Worm (Caenorhabditis elegans) whole organism, young adult: Measurements from ENCODE around the gene T10D4.7.

ENCODE experiments used
- B0336.3 ChIP-seq: fragments of 200-800 bp; sonication (Bioruptor generic); IDR thresholded peaks from 2 replicates; pipeline ENCODE4 v1.3.6; 2022; ENCODE audit warnings: missing genetic modification characterization, missing compliant biosample characterization
- C17E4.6 ChIP-seq: fragments of 200-800 bp; sonication (Bioruptor generic); IDR thresholded peaks from 2 replicates; pipeline ENCODE4 v1.3.6; 2022; ENCODE audit warnings: missing genetic modification reagents, missing genetic modification characterization, missing compliant biosample characterization
- F10E7.11 ChIP-seq: sonication (generic microtip); optimal IDR thresholded peaks from 2 replicates; lab custom pipeline; 2017; ENCODE audit warnings: mild to moderate bottlenecking, missing genetic modification characterization, moderate library complexity, missing compliant biosample characterization
- F33H1.4 ChIP-seq: fragments of 200-800 bp; sonication (Bioruptor generic); IDR thresholded peaks from 2 replicates; pipeline ENCODE4 v1.3.6; 2022; ENCODE audit warnings: missing genetic modification reagents, missing genetic modification characterization, missing compliant biosample characterization
- F39B2.1 ChIP-seq: fragments of 200-800 bp; sonication (Bioruptor generic); IDR thresholded peaks from 2 replicates; pipeline ENCODE4 v1.3.6; 2022; ENCODE audit warnings: missing genetic modification reagents, missing genetic modification characterization, missing compliant biosample characterization
- F52B5.7 ChIP-seq: sonication (generic microtip); optimal IDR thresholded peaks from 2 replicates; lab custom pipeline; 2016; ENCODE audit warnings: mild to moderate bottlenecking, missing genetic modification characterization, missing compliant biosample characterization
- F57C9.4 ChIP-seq: sonication (generic microtip); optimal IDR thresholded peaks from 2 replicates; lab custom pipeline; 2017; ENCODE audit warnings: mild to moderate bottlenecking, missing genetic modification characterization, missing compliant biosample characterization
- K11D2.4 ChIP-seq: fragments of 200-800 bp; sonication (Bioruptor generic); IDR thresholded peaks from 2 replicates; pipeline ENCODE4 v1.3.6; 2022; ENCODE audit warnings: missing genetic modification reagents, missing genetic modification characterization, missing compliant biosample characterization
- T07F8.4 ChIP-seq: sonication (generic microtip); optimal IDR thresholded peaks from 2 replicates; lab custom pipeline; 2016; ENCODE audit warnings: mild to moderate bottlenecking, missing genetic modification characterization, moderate library complexity, missing compliant biosample characterization
- T26A5.8 ChIP-seq: sonication (generic microtip); optimal IDR thresholded peaks from 2 replicates; lab custom pipeline; 2016; ENCODE audit warnings: missing genetic modification characterization, missing compliant biosample characterization
- Y53G8AR.9 ChIP-seq: fragments of 200-800 bp; sonication (Bioruptor generic); conservative IDR thresholded peaks from 2 replicates; pipeline ENCODE4 v1.3.6; 2022; ENCODE audit warnings: missing genetic modification reagents, missing genetic modification characterization, missing compliant biosample characterization
- ZK185.1 ChIP-seq: sonication (generic microtip); optimal IDR thresholded peaks from 2 replicates; lab custom pipeline; 2016; ENCODE audit warnings: mild to moderate bottlenecking, missing genetic modification characterization, missing compliant biosample characterization; ENCODE audit not compliant: poor library complexity, severe bottlenecking
- ama-1 ChIP-seq, 3 experiments: fragments of 150-350 bp in 1 of 3; sonication (generic microtip) in 2 of 3; optimal IDR thresholded peaks; 2 replicates each; lab custom pipeline; 2014 to 2018; ENCODE audit warnings: missing biosample characterization in 2 of 3, missing genetic modification characterization in 2 of 3, missing genetic modification reagents in 2 of 3
- aptf-3 ChIP-seq: fragments of 200-800 bp; sonication (Bioruptor generic); IDR thresholded peaks from 2 replicates; pipeline ENCODE4 v1.3.6; 2022; ENCODE audit warnings: missing genetic modification characterization, missing compliant biosample characterization
- atf-7 ChIP-seq: sonication (generic microtip); optimal IDR thresholded peaks from 2 replicates; lab custom pipeline; 2017; ENCODE audit warnings: mild to moderate bottlenecking, missing genetic modification characterization, missing compliant biosample characterization
- athp-1 ChIP-seq: sonication (generic microtip); optimal IDR thresholded peaks from 2 replicates; lab custom pipeline; 2017; ENCODE audit warnings: mild to moderate bottlenecking, missing genetic modification characterization, missing compliant biosample characterization
- ccch-3 ChIP-seq: fragments of 200-800 bp; sonication (Bioruptor generic); optimal IDR thresholded peaks from 2 replicates; lab custom pipeline; 2018; ENCODE audit warnings: mild to moderate bottlenecking, missing genetic modification characterization, missing compliant biosample characterization
- cebp-1 ChIP-seq, 2 experiments: fragments of 200-800 bp in 1 of 2; sonication (Bioruptor generic) in 1 of 2; sonication (generic microtip) in 1 of 2; IDR thresholded peaks in 1 of 2; optimal IDR thresholded peaks in 1 of 2; 2 replicates each; pipeline versions ENCODE4 v1.3.6 to Lab custom; 2017 to 2022; ENCODE audit warnings: missing compliant biosample characterization in 2 of 2, missing genetic modification characterization in 2 of 2, mild to moderate bottlenecking in 1 of 2, missing genetic modification reagents in 1 of 2, moderate library complexity in 1 of 2
- ceh-100 ChIP-seq: fragments of 200-800 bp; sonication (Bioruptor generic); IDR thresholded peaks from 2 replicates; pipeline ENCODE4 v1.3.6; 2022; ENCODE audit warnings: missing genetic modification reagents, missing genetic modification characterization, missing compliant biosample characterization
- dox-1 ChIP-seq: fragments of 200-800 bp; sonication (Bioruptor generic); IDR thresholded peaks from 2 replicates; pipeline ENCODE4 v1.3.6; 2022; ENCODE audit warnings: missing genetic modification reagents, missing genetic modification characterization, missing compliant biosample characterization
- dpff-1 ChIP-seq: sonication (generic microtip); optimal IDR thresholded peaks from 2 replicates; lab custom pipeline; 2017; ENCODE audit warnings: mild to moderate bottlenecking, missing genetic modification characterization, missing compliant biosample characterization
- efl-1 ChIP-seq: fragments of 150-350 bp; optimal IDR thresholded peaks from 2 replicates; lab custom pipeline; 2014; ENCODE audit warnings: missing biosample characterization, missing genetic modification reagents, missing genetic modification characterization
- egl-18 ChIP-seq: fragments of 200-800 bp; sonication (Bioruptor generic); IDR thresholded peaks from 2 replicates; pipeline ENCODE4 v1.3.6; 2022; ENCODE audit warnings: missing genetic modification reagents, missing genetic modification characterization, missing compliant biosample characterization
- egrh-3 ChIP-seq: fragments of 200-800 bp; sonication (Bioruptor generic); IDR thresholded peaks from 2 replicates; pipeline ENCODE4 v1.3.6; 2022; ENCODE audit warnings: missing genetic modification reagents, missing genetic modification characterization, missing compliant biosample characterization
- ets-4 ChIP-seq: fragments of 200-800 bp; sonication (Bioruptor generic); optimal IDR thresholded peaks from 2 replicates; lab custom pipeline; 2018; ENCODE audit warnings: mild to moderate bottlenecking, missing genetic modification characterization, missing compliant biosample characterization
- him-1 ChIP-seq: sonication (generic microtip); optimal IDR thresholded peaks from 2 replicates; lab custom pipeline; 2016; ENCODE audit warnings: missing genotype, missing genetic modification reagents, missing genetic modification characterization, missing compliant biosample characterization
- lag-1 ChIP-seq: fragments of 200-800 bp; sonication (Bioruptor generic); IDR thresholded peaks from 2 replicates; pipeline ENCODE4 v1.3.6; 2022; ENCODE audit warnings: missing genetic modification reagents, missing genetic modification characterization, missing compliant biosample characterization
- let-526 ChIP-seq: fragments of 200-800 bp; sonication (Bioruptor generic); IDR thresholded peaks from 2 replicates; pipeline ENCODE4 v1.3.6; 2022; ENCODE audit warnings: missing genetic modification reagents, missing genetic modification characterization, missing compliant biosample characterization
- let-607 ChIP-seq, 2 experiments: fragments of 200-800 bp in 1 of 2; sonication (Bioruptor generic) in 1 of 2; sonication (generic microtip) in 1 of 2; optimal IDR thresholded peaks; 2 replicates each; lab custom pipeline; 2016 to 2018; ENCODE audit warnings: mild to moderate bottlenecking in 2 of 2, missing compliant biosample characterization in 2 of 2, missing genetic modification characterization in 2 of 2, moderate library complexity in 2 of 2, missing genotype in 1 of 2
- lin-26 ChIP-seq: fragments of 200-800 bp; sonication (Bioruptor generic); IDR thresholded peaks from 2 replicates; pipeline ENCODE4 v1.3.6; 2022; ENCODE audit warnings: missing genetic modification reagents, missing genetic modification characterization, missing compliant biosample characterization
- lin-35 ChIP-seq, 3 experiments: fragments of 150-350 bp in 2 of 3; sonication (generic microtip) in 1 of 3; optimal IDR thresholded peaks; 2 replicates each; lab custom pipeline; 2014 to 2018; ENCODE audit warnings: missing biosample characterization in 3 of 3, missing genetic modification characterization in 3 of 3, missing genetic modification reagents in 3 of 3
- lir-1 ChIP-seq: fragments of 200-800 bp; sonication (Bioruptor generic); conservative IDR thresholded peaks from 2 replicates; pipeline ENCODE4 v1.3.6; 2022; ENCODE audit warnings: missing genetic modification reagents, missing genetic modification characterization, missing compliant biosample characterization
- madf-3 ChIP-seq: fragments of 200-800 bp; sonication (Bioruptor generic); IDR thresholded peaks from 2 replicates; pipeline ENCODE4 v1.3.6; 2022; ENCODE audit warnings: missing genetic modification reagents, missing genetic modification characterization, missing compliant biosample characterization
- madf-6 ChIP-seq: fragments of 200-800 bp; sonication (Bioruptor generic); IDR thresholded peaks from 2 replicates; pipeline ENCODE4 v1.3.6; 2022; ENCODE audit warnings: missing genetic modification reagents, missing genetic modification characterization, missing compliant biosample characterization
- madf-8 ChIP-seq: fragments of 200-800 bp; sonication (Bioruptor generic); conservative IDR thresholded peaks from 2 replicates; pipeline ENCODE4 v1.3.6; 2022; ENCODE audit warnings: missing genetic modification reagents, missing genetic modification characterization, missing compliant biosample characterization
- nhr-120 ChIP-seq: fragments of 200-800 bp; sonication (Bioruptor generic); IDR thresholded peaks from 2 replicates; pipeline ENCODE4 v1.3.6; 2022; ENCODE audit warnings: missing genetic modification characterization, missing compliant biosample characterization
- rec-8 ChIP-seq, 2 experiments: sonication (generic microtip); optimal IDR thresholded peaks; 2 replicates each; lab custom pipeline; 2016; ENCODE audit warnings: mild to moderate bottlenecking in 2 of 2, missing genetic modification characterization in 2 of 2, missing genetic modification reagents in 2 of 2, missing genotype in 2 of 2, missing biosample characterization in 1 of 2, missing compliant biosample characterization in 1 of 2, moderate library complexity in 1 of 2
- sdz-38 ChIP-seq: sonication (generic microtip); optimal IDR thresholded peaks from 2 replicates; lab custom pipeline; 2016; ENCODE audit warnings: missing genotype, missing genetic modification characterization, missing compliant biosample characterization
- snpc-1.1 ChIP-seq: sonication (generic microtip); optimal IDR thresholded peaks from 2 replicates; lab custom pipeline; 2017; ENCODE audit warnings: missing genetic modification characterization, mild to moderate bottlenecking, missing compliant biosample characterization, antibody characterized with exemption, moderate library complexity, missing genotype, missing genetic modification reagents; ENCODE audit not compliant: insufficient read depth
- snpc-4 ChIP-seq, 5 experiments: fragments of 150-350 bp in 1 of 5; sonication (generic microtip) in 4 of 5; optimal IDR thresholded peaks; 2 replicates each; lab custom pipeline; 2014 to 2018; ENCODE audit warnings: missing genetic modification characterization in 5 of 5, missing biosample characterization in 3 of 5, antibody characterized with exemption in 2 of 5, mild to moderate bottlenecking in 2 of 5, missing compliant biosample characterization in 2 of 5, missing genotype in 2 of 5, moderate library complexity in 2 of 5, missing genetic modification reagents in 1 of 5
- somi-1 ChIP-seq: fragments of 200-800 bp; sonication (Bioruptor generic); optimal IDR thresholded peaks from 2 replicates; lab custom pipeline; 2018; ENCODE audit warnings: mild to moderate bottlenecking, missing genetic modification characterization, missing compliant biosample characterization
- tbp1 ChIP-seq: fragments of 200-800 bp; sonication (Bioruptor generic); optimal IDR thresholded peaks from 2 replicates; lab custom pipeline; 2018; ENCODE audit warnings: mild to moderate bottlenecking, missing genetic modification characterization, missing compliant biosample characterization
- tbx-9 ChIP-seq: sonication (generic microtip); optimal IDR thresholded peaks from 2 replicates; lab custom pipeline; 2016; ENCODE audit warnings: borderline replicate concordance, missing genetic modification characterization, inconsistent platforms, missing compliant biosample characterization
- unc-62 ChIP-seq: fragments of 150-350 bp; optimal IDR thresholded peaks from 2 replicates; lab custom pipeline; 2014; ENCODE audit warnings: missing biosample characterization, missing genetic modification reagents, missing genetic modification characterization
- zim-3 ChIP-seq: sonication (generic microtip); optimal IDR thresholded peaks from 2 replicates; lab custom pipeline; 2017; ENCODE audit warnings: mild to moderate bottlenecking, missing genetic modification characterization, moderate library complexity, missing compliant biosample characterization
- ztf-25 ChIP-seq: fragments of 200-800 bp; sonication (Bioruptor generic); IDR thresholded peaks from 2 replicates; pipeline ENCODE4 v1.3.6; 2022; ENCODE audit warnings: missing genetic modification reagents, missing genetic modification characterization, missing compliant biosample characterization

T10D4.7 gene

ce11 chrII:3076915-3077314 is 40.7 kb upstream of the T10D4.7 start, which contains the start of gene Y25C1A.8 (continued):
- TF ChIP-seq F33H1.4 (peak; percentile 100), ztf-25 (GFP tag; lab: Robert Waterston, UW) (no peak), F39B2.1 (GFP tag; lab: Robert Waterston, UW) (no peak), C17E4.6 (GFP tag; lab: Robert Waterston, UW) (no peak; the same call in 1 of the 2 replicates), atf-7 (tag; lab: Kevin White, UChicago) (peak; percentile 97), ceh-100 (GFP tag; lab: Robert Waterston, UW) (peak; percentile 83), zim-3 (tag; lab: Kevin White, UChicago) (peak; percentile 53), madf-6 (GFP tag; lab: Robert Waterston, UW) (peak; percentile 88), tbx-9 (no peak), ccch-3 (GFP tag; lab: Kevin White, UChicago) (no peak), K11D2.4 (GFP tag; lab: Robert Waterston, UW) (no peak; the same call in 1 of the 2 replicates), cebp-1 (GFP tag; IDR thresholded peaks at IDR 0.05; lab: Robert Waterston, UW) (peak; percentile 86), cebp-1 (tag; optimal IDR thresholded peaks at IDR 0.05; lab: Kevin White, UChicago) (peak; percentile 95), aptf-3 (GFP tag; lab: Robert Waterston, UW) (no peak), madf-3 (no peak), tbp1 (GFP tag; lab: Kevin White, UChicago) (peak; percentile 71), egl-18 (GFP tag; lab: Robert Waterston, UW) (no peak), F57C9.4 (tag; lab: Kevin White, UChicago) (peak; percentile 67), sdz-38 (no peak), him-1 (peak; percentile 30), somi-1 (GFP tag; lab: Kevin White, UChicago) (no peak), rec-8 (tag; optimal IDR thresholded peaks at IDR 0.05; lab: Kevin White, UChicago) (no peak), F52B5.7 (tag; lab: Kevin White, UChicago) (no peak), lin-35 (GFP tag; optimal IDR thresholded peaks at IDR 0.05; lab: Kevin White, UChicago) (peak; percentile 3 to 90 (median 71)), B0336.3 (GFP tag; lab: Robert Waterston, UW) (peak; percentile 96), let-526 (no peak), dpff-1 (tag; lab: Kevin White, UChicago) (no peak), madf-8 (GFP tag; lab: Robert Waterston, UW) (peak; percentile 28; the same call in 1 of the 2 replicates), lin-26 (GFP tag; lab: Robert Waterston, UW) (no peak), ets-4 (GFP tag; lab: Kevin White, UChicago) (peak; percentile 78), let-607 (tag; optimal IDR thresholded peaks at IDR 0.05; lab: Kevin White, UChicago) (peak; percentile 97 to 98), T07F8.4 (tag; lab: Kevin White, UChicago) (no peak), dox-1 (GFP tag; lab: Robert Waterston, UW) (no peak; the same call in 1 of the 2 replicates), lag-1 (GFP tag; lab: Robert Waterston, UW) (no peak), efl-1 (peak; percentile 51), ama-1 (optimal IDR thresholded peaks at IDR 0.05; lab: Kevin White, UChicago) (no peak), ama-1 (GFP tag; optimal IDR thresholded peaks at IDR 0.05; lab: Kevin White, UChicago) (peak in 1 of 2 experiments; percentile 16), unc-62 (GFP tag; lab: Kevin White, UChicago) (no peak), athp-1 (peak; percentile 62), snpc-4 (GFP tag; optimal IDR thresholded peaks at IDR 0.05; lab: Kevin White, UChicago) (peak; percentile 63), snpc-4 (tag; optimal IDR thresholded peaks at IDR 0.05; lab: Kevin White, UChicago) (peak in 3 of 4 experiments; percentile 71 to 73 (median 73)), snpc-1.1 (tag; lab: Kevin White, UChicago) (no peak), ZK185.1 (tag; lab: Kevin White, UChicago) (no peak), egrh-3 (GFP tag; lab: Robert Waterston, UW) (no peak), nhr-120 (GFP tag; lab: Robert Waterston, UW) (no peak), lir-1 (GFP tag; lab: Robert Waterston, UW) (no peak; the same call in 1 of the 2 replicates), Y53G8AR.9 (GFP tag; lab: Robert Waterston, UW) (peak; percentile 93), T26A5.8 (tag; lab: Kevin White, UChicago) (no peak), F10E7.11 (tag; lab: Kevin White, UChicago) (no peak)
